Fruit fly (Drosophila melanogaster) whole organism: Measurements from ENCODE around the gene stx.

Experiments used
- CG8478 ChIP-seq: fragments of >200 bp; optimal IDR thresholded peaks from 2 replicates; lab custom pipeline; 2018; ENCODE audit warnings: inconsistent platforms
- Dll ChIP-seq: fragments of >200 bp; optimal IDR thresholded peaks from 2 replicates; lab custom pipeline; 2017
- EcR ChIP-seq, 2 experiments: fragments of >200 bp; optimal IDR thresholded peaks; 2 replicates each; lab custom pipeline; 2017; ENCODE audit warnings: missing biosample characterization in 2 of 2, missing genetic modification characterization in 2 of 2, missing genetic modification reagents in 2 of 2
- pan ChIP-seq: fragments of >200 bp; optimal IDR thresholded peaks from 2 replicates; lab custom pipeline; 2017
- psq ChIP-seq: fragments of >200 bp; optimal IDR thresholded peaks from 2 replicates; lab custom pipeline; 2017
- usp ChIP-seq: fragments of >200 bp; optimal IDR thresholded peaks from 2 replicates; lab custom pipeline; 2017; ENCODE audit warnings: missing biosample characterization, missing genetic modification characterization, mixed read lengths

DNA sequence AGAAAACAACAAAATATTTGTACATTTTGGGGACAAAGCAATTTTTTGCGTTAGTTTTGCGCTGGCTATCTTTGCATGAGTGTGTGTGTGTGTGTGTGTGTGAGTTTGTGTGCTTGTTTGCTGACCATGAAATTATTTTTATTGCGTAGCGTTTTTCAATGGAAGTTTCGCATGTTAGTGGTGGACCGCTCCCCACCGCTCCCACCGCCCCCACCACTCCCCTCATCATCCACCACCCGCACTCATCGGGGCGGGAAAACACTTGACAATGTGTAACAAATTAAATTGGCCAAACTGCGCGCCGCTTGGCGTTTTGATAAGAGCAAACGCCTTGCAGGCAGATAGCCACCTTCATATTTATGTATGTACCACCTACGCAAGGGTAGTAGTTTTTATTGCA is 25.5 kb downstream of the stx start:
- no peak for TF ChIP-seq psq
- TF ChIP-seq CG8478 (lab: Kevin White, UChicago), result no peak
- no peak for TF ChIP-seq Dll (lab: Kevin White, UChicago)
- TF ChIP-seq usp (GFP tag; lab: Kevin White, UChicago), result no peak
- no peak for TF ChIP-seq EcR (GFP tag; optimal IDR thresholded peaks at IDR 0.05; lab: Kevin White, UChicago)
- no peak for TF ChIP-seq pan
